Fruit fly (Drosophila melanogaster): Measurements from ENCODE around the gene CG43145.

DNA sequence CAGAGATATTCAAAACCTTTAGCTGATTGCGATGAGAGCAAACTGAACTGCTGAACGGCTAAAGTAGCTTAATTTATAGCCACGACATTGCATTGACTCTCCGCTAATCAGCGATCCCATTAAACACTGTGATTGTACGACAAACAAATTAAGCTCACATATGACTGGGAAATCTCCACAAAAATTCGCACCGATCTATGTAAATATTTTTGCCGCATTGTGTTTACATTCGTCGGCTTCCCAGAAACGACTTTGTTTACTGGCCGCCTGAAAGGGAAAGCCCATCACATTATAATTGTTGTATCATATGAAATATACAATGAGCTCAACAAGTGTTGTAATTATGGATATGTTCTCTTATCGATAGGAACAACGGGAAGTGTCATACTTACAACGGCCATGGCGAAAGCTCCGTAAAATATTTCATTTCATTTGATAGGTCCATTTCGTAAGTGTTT, 6.2 kb upstream of the CG43145 start, which contains the start of gene CG16713:
- TF ChIP-seq Hr38 (GFP tag; optimal IDR thresholded peaks at IDR 0.05) = no peak
- no peak for TF ChIP-seq Hr39 (GFP tag; optimal IDR thresholded peaks at IDR 0.05)
- no peak for TF ChIP-seq CG15336 (GFP tag; IDR thresholded peaks at IDR 0.05)
- TF ChIP-seq fd85E (GFP tag; optimal IDR thresholded peaks at IDR 0.05) = no peak
- TF ChIP-seq esn (GFP tag; optimal IDR thresholded peaks at IDR 0.05) = no peak
- TF ChIP-seq vri (GFP tag; optimal IDR thresholded peaks at IDR 0.05) = no peak
- TF ChIP-seq CG10631 (GFP tag; optimal IDR thresholded peaks at IDR 0.05) = no peak
- TF ChIP-seq topi (GFP tag; optimal IDR thresholded peaks at IDR 0.05) = no peak
- no peak for TF ChIP-seq pdm3 (GFP tag; optimal IDR thresholded peaks at IDR 0.05)
- no peak for TF ChIP-seq fd59A (GFP tag; optimal IDR thresholded peaks at IDR 0.05)
- no peak for TF ChIP-seq CG6854 (GFP tag; optimal IDR thresholded peaks at IDR 0.05)
- TF ChIP-seq Eip93F (GFP tag; optimal IDR thresholded peaks at IDR 0.05) = no peak
- TF ChIP-seq CG6163 (GFP tag; IDR thresholded peaks at IDR 0.05) = no peak
